Fruit fly (Drosophila melanogaster) whole organism, pupa: Measurements from ENCODE around the gene CG43116.

Experiments
- CG12605 ChIP-seq: fragments of 200-800 bp; sonication (Bioruptor generic); IDR thresholded peaks from 2 replicates; pipeline ENCODE4 v1.3.6; 2022; ENCODE audit warnings: missing biosample characterization, missing genetic modification characterization
- CG13204 ChIP-seq: fragments of 200-800 bp; sonication (Bioruptor generic); optimal IDR thresholded peaks from 2 replicates; lab custom pipeline; 2018; ENCODE audit warnings: missing biosample characterization, mild to moderate bottlenecking, missing genetic modification characterization, moderate library complexity
- CG14655 ChIP-seq: fragments of 200-800 bp; sonication (Bioruptor generic); optimal IDR thresholded peaks from 3 replicates; lab custom pipeline; 2017; ENCODE audit warnings: mild to moderate bottlenecking, missing biosample characterization, missing genetic modification reagents, missing genetic modification characterization
- CG15710 ChIP-seq: fragments of 200-800 bp; sonication (Bioruptor generic); optimal IDR thresholded peaks from 2 replicates; lab custom pipeline; 2018; ENCODE audit warnings: missing biosample characterization, mild to moderate bottlenecking, missing genetic modification characterization, moderate library complexity
- Ets98B ChIP-seq: fragments of 200-800 bp; sonication (Bioruptor generic); IDR thresholded peaks from 2 replicates; pipeline ENCODE4 v1.3.6; 2022; ENCODE audit warnings: missing biosample characterization, missing genetic modification characterization
- Pif1A ChIP-seq: fragments of 200-800 bp; sonication (Bioruptor generic); optimal IDR thresholded peaks from 3 replicates; lab custom pipeline; 2016; ENCODE audit warnings: missing biosample characterization, missing genetic modification characterization
- Snoo ChIP-seq: fragments of 200-800 bp; sonication (Bioruptor generic); optimal IDR thresholded peaks from 3 replicates; lab custom pipeline; 2017; ENCODE audit warnings: missing biosample characterization, mild to moderate bottlenecking, missing genetic modification characterization, inconsistent platforms
- fd96Ca ChIP-seq: fragments of 200-800 bp; sonication (Bioruptor generic); IDR thresholded peaks from 3 replicates; pipeline ENCODE4 v1.3.6; 2022; ENCODE audit warnings: missing biosample characterization, missing genetic modification characterization
- gl ChIP-seq: fragments of 200-800 bp; sonication (Bioruptor generic); optimal IDR thresholded peaks from 2 replicates; lab custom pipeline; 2018; ENCODE audit warnings: missing biosample characterization, mild to moderate bottlenecking, missing genetic modification characterization

dm6 chr3R:26000720-26001682, 4.2 kb upstream of the CG43116 start:
- TF ChIP-seq Snoo (no peak), Pif1A (GFP tag; lab: Kevin White, UChicago) (no peak), fd96Ca (GFP tag; lab: Robert Waterston, UW) (no peak), CG14655 (GFP tag; lab: Kevin White, UChicago) (no peak), Ets98B (GFP tag; lab: Robert Waterston, UW) (no peak), gl (tag; lab: Kevin White, UChicago) (no peak), CG12605 (GFP tag; lab: Robert Waterston, UW) (no peak), CG15710 (no peak), CG13204 (GFP tag; lab: Kevin White, UChicago) (peak; percentile 17)
